Worm (Caenorhabditis elegans): ENCODE measurements around the gene F56B3.6.

DNA sequence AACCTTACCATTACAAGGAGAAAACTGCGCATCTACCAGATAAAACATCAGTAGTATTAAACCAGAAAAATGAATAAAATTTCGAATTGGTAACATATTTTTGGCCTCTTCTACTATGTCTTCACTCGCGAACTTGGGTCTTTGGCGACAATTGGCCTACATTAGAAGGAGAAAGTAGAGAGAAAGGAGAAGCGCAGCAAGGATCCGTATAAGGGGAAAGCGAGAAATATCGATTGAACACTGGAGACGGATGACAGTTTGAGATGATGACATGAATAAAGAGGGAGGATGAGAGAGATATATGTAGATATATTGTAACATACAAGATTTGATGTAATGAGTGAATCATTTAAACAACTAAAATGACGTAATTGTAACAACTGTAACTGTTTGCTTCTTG, 19.5 kb upstream of the F56B3.6 start, which contains the start of gene F56B3.2:
- TF ChIP-seq K02D7.2 (tag; optimal IDR thresholded peaks at IDR 0.05) (no peak), npax-4 (tag; optimal IDR thresholded peaks at IDR 0.05) (no peak), elt-2 (tag; optimal IDR thresholded peaks at IDR 0.05) (no peak), ama-1 (optimal IDR thresholded peaks at IDR 0.05) (no peak), hlh-30 (tag; optimal IDR thresholded peaks at IDR 0.05; ENCODE audit: insufficient read depth) (no peak), pqm-1 (tag; optimal IDR thresholded peaks at IDR 0.05) (no peak), nfya-1 (tag; optimal IDR thresholded peaks at IDR 0.05) (no peak), fkh-10 (GFP tag; optimal IDR thresholded peaks at IDR 0.05) (no peak)
